Fruit fly (Drosophila melanogaster) whole organism, embryonic: ENCODE measurements around the gene CG42847.
A peak's percentile ranks its signal among the peaks of the same experiment; 100 is the strongest.

Experiments used
- Adf1 ChIP-seq: fragments of 200-800 bp; sonication (Bioruptor generic); IDR thresholded peaks from 2 replicates; pipeline ENCODE4 v1.3.6; 2022; ENCODE audit warnings: missing biosample characterization, missing genetic modification characterization
- B-H1 ChIP-seq: fragments of 200-800 bp; sonication (Bioruptor generic); IDR thresholded peaks from 3 replicates; pipeline ENCODE4 v1.3.6; 2022; ENCODE audit warnings: missing biosample characterization, missing genetic modification characterization
- BEAF-32 ChIP-seq: fragments of 200-800 bp; sonication (Bioruptor generic); optimal IDR thresholded peaks from 3 replicates; lab custom pipeline; 2017; ENCODE audit warnings: missing biosample characterization, missing genetic modification characterization, mild to moderate bottlenecking, moderate library complexity, missing genetic modification reagents
- Blimp-1 ChIP-seq: fragments of 200-800 bp; sonication (Bioruptor generic); optimal IDR thresholded peaks from 3 replicates; lab custom pipeline; 2018; ENCODE audit warnings: missing biosample characterization, missing genetic modification characterization, mild to moderate bottlenecking, moderate library complexity, missing genetic modification reagents
- BtbVII ChIP-seq: fragments of 200-800 bp; sonication (Bioruptor generic); optimal IDR thresholded peaks from 3 replicates; lab custom pipeline; 2017; ENCODE audit warnings: missing biosample characterization, mild to moderate bottlenecking, missing genetic modification characterization
- CG11723 ChIP-seq: fragments of 200-800 bp; sonication (Bioruptor generic); optimal IDR thresholded peaks from 2 replicates; lab custom pipeline; 2017; ENCODE audit warnings: missing biosample characterization, mild to moderate bottlenecking, missing genetic modification characterization
- CG13296 ChIP-seq: fragments of 200-800 bp; sonication (Bioruptor generic); optimal IDR thresholded peaks from 3 replicates; lab custom pipeline; 2018; ENCODE audit warnings: missing biosample characterization, mild to moderate bottlenecking, missing genetic modification characterization
- CG15514 ChIP-seq: fragments of 200-800 bp; sonication (Bioruptor generic); optimal IDR thresholded peaks from 3 replicates; lab custom pipeline; 2017; ENCODE audit warnings: missing biosample characterization, missing genetic modification characterization, mild to moderate bottlenecking, moderate library complexity, missing genetic modification reagents
- CG30020 ChIP-seq: fragments of 200-800 bp; optimal IDR thresholded peaks from 2 replicates; lab custom pipeline; 2019; ENCODE audit warnings: missing biosample characterization, mild to moderate bottlenecking, missing genetic modification characterization, moderate library complexity
- CG34422 ChIP-seq: fragments of 200-800 bp; sonication (Bioruptor generic); IDR thresholded peaks from 3 replicates; pipeline ENCODE4 v1.3.6; 2022; ENCODE audit warnings: missing biosample characterization, missing genetic modification characterization
- CG4424 ChIP-seq: fragments of 200-800 bp; sonication (Bioruptor generic); optimal IDR thresholded peaks from 3 replicates; lab custom pipeline; 2016; ENCODE audit warnings: missing biosample characterization, missing genetic modification characterization
- CG4854 ChIP-seq: fragments of 200-800 bp; sonication (Bioruptor generic); optimal IDR thresholded peaks from 2 replicates; lab custom pipeline; 2016; ENCODE audit warnings: missing biosample characterization, missing genetic modification characterization, inconsistent platforms
- CG8388 ChIP-seq: fragments of 200-800 bp; sonication (Bioruptor generic); optimal IDR thresholded peaks from 2 replicates; lab custom pipeline; 2019; ENCODE audit warnings: missing biosample characterization, mild to moderate bottlenecking, missing genetic modification characterization, moderate library complexity
- D19B ChIP-seq: fragments of 200-800 bp; sonication (Bioruptor generic); optimal IDR thresholded peaks from 2 replicates; lab custom pipeline; 2017; ENCODE audit warnings: missing biosample characterization, mild to moderate bottlenecking, missing genetic modification characterization
- Dek ChIP-seq: fragments of 200-800 bp; sonication (Bioruptor generic); optimal IDR thresholded peaks from 3 replicates; lab custom pipeline; 2019; ENCODE audit warnings: missing biosample characterization, mild to moderate bottlenecking, missing genetic modification characterization, moderate library complexity
- E2f1 ChIP-seq: fragments of 200-800 bp; sonication (Bioruptor generic); IDR thresholded peaks from 2 replicates; pipeline ENCODE4 v1.3.6; 2022; ENCODE audit warnings: missing biosample characterization, missing genetic modification characterization
- Gsc ChIP-seq: fragments of 200-800 bp; sonication (Bioruptor generic); IDR thresholded peaks from 2 replicates; pipeline ENCODE4 v1.3.6; 2022; ENCODE audit warnings: missing biosample characterization, missing genetic modification characterization
- Hmx ChIP-seq: fragments of 200-800 bp; sonication (Bioruptor generic); optimal IDR thresholded peaks from 2 replicates; lab custom pipeline; 2016; ENCODE audit warnings: missing biosample characterization, missing genetic modification characterization
- MBD-R2 ChIP-seq: fragments of 200-800 bp; sonication (Bioruptor generic); IDR thresholded peaks from 2 replicates; pipeline ENCODE4 v1.3.6; 2022; ENCODE audit warnings: missing biosample characterization, missing genetic modification characterization
- MTF-1 ChIP-seq: fragments of 200-800 bp; sonication (Bioruptor generic); optimal IDR thresholded peaks from 2 replicates; lab custom pipeline; 2018; ENCODE audit warnings: missing biosample characterization, mild to moderate bottlenecking, missing genetic modification characterization, borderline replicate concordance
- Nf-YA ChIP-seq: fragments of 200-800 bp; sonication (Bioruptor generic); IDR thresholded peaks from 2 replicates; pipeline ENCODE4 v1.3.6; 2022; ENCODE audit warnings: missing biosample characterization, missing genetic modification characterization
- Sox102F ChIP-seq: fragments of 200-800 bp; sonication (Bioruptor generic); optimal IDR thresholded peaks from 2 replicates; lab custom pipeline; 2018; ENCODE audit warnings: missing biosample characterization, mild to moderate bottlenecking, missing genetic modification characterization, moderate library complexity
- Sry-δ ChIP-seq: fragments of 200-800 bp; sonication (Bioruptor generic); optimal IDR thresholded peaks from 2 replicates; lab custom pipeline; 2016; ENCODE audit warnings: missing biosample characterization, missing genetic modification characterization
- TFAM ChIP-seq: fragments of 200-800 bp; sonication (Bioruptor generic); optimal IDR thresholded peaks from 2 replicates; lab custom pipeline; 2017; ENCODE audit warnings: missing biosample characterization, missing genetic modification characterization, inconsistent platforms
- abd-A ChIP-seq: fragments of 200-800 bp; sonication (Bioruptor generic); optimal IDR thresholded peaks from 3 replicates; lab custom pipeline; 2019; ENCODE audit warnings: missing biosample characterization, mild to moderate bottlenecking, missing genetic modification characterization, moderate library complexity
- amos ChIP-seq: fragments of 200-800 bp; sonication (Bioruptor generic); IDR thresholded peaks from 2 replicates; pipeline ENCODE4 v1.3.6; 2022; ENCODE audit warnings: missing biosample characterization, missing genetic modification characterization; ENCODE audit not compliant: partially characterized antibody
- bcd ChIP-seq: fragments of 200-800 bp; sonication (Bioruptor generic); optimal IDR thresholded peaks from 2 replicates; lab custom pipeline; 2017; ENCODE audit warnings: missing biosample characterization, mild to moderate bottlenecking, missing genetic modification characterization
- chinmo ChIP-seq: fragments of 200-800 bp; sonication (Bioruptor generic); IDR thresholded peaks from 4 replicates; pipeline ENCODE4 v1.3.6; 2022; ENCODE audit warnings: missing biosample characterization, missing genetic modification characterization; ENCODE audit not compliant: partially characterized antibody
- corto ChIP-seq: fragments of 200-800 bp; sonication (Bioruptor generic); optimal IDR thresholded peaks from 2 replicates; lab custom pipeline; 2016; ENCODE audit warnings: missing biosample characterization, mild to moderate bottlenecking, missing genetic modification characterization, moderate library complexity
- dimm ChIP-seq: fragments of 200-800 bp; sonication (Bioruptor generic); IDR thresholded peaks from 2 replicates; pipeline ENCODE4 v1.3.6; 2022; ENCODE audit warnings: missing biosample characterization, missing genetic modification characterization
- disco-r ChIP-seq: fragments of 200-800 bp; sonication (Bioruptor generic); optimal IDR thresholded peaks from 2 replicates; lab custom pipeline; 2016; ENCODE audit warnings: missing biosample characterization, missing genetic modification characterization
- eve ChIP-seq, 2 experiments: fragments of >200 bp; optimal IDR thresholded peaks; 2 replicates each; lab custom pipeline; 2017; ENCODE audit warnings: missing biosample characterization in 2 of 2, missing genetic modification characterization in 2 of 2
- gce ChIP-seq: fragments of 200-800 bp; sonication (Bioruptor generic); IDR thresholded peaks from 3 replicates; pipeline ENCODE4 v1.3.6; 2022; ENCODE audit warnings: missing biosample characterization, missing genetic modification characterization
- gfzf ChIP-seq: fragments of 200-800 bp; sonication (Bioruptor generic); optimal IDR thresholded peaks from 2 replicates; lab custom pipeline; 2016; ENCODE audit warnings: missing biosample characterization, mild to moderate bottlenecking, missing genetic modification characterization, moderate library complexity
- gro ChIP-seq: fragments of 200-800 bp; sonication (Bioruptor generic); optimal IDR thresholded peaks from 2 replicates; lab custom pipeline; 2016; ENCODE audit warnings: missing biosample characterization, missing genetic modification characterization
- gsb ChIP-seq: fragments of 200-800 bp; sonication (Bioruptor generic); IDR thresholded peaks from 2 replicates; pipeline ENCODE4 v1.3.6; 2022; ENCODE audit warnings: missing biosample characterization, missing genetic modification characterization
- gt ChIP-seq: fragments of 200-800 bp; sonication (Bioruptor generic); IDR thresholded peaks from 2 replicates; pipeline ENCODE4 v1.3.6; 2022; ENCODE audit warnings: missing biosample characterization, missing genetic modification characterization
- ham ChIP-seq: fragments of 200-800 bp; sonication (Bioruptor generic); IDR thresholded peaks from 2 replicates; pipeline ENCODE4 v1.3.6; 2022; ENCODE audit warnings: missing biosample characterization, missing genetic modification characterization
- hb ChIP-seq: fragments of 200-800 bp; sonication (Bioruptor generic); IDR thresholded peaks from 3 replicates; pipeline ENCODE4 v1.3.6; 2022; ENCODE audit warnings: missing biosample characterization, missing genetic modification characterization; ENCODE audit not compliant: partially characterized antibody
- hkb ChIP-seq, 2 experiments: fragments of 200-800 bp in 1 of 2; fragments of >200 bp in 1 of 2; sonication (Bioruptor generic) in 1 of 2; IDR thresholded peaks in 1 of 2; optimal IDR thresholded peaks in 1 of 2; 2 replicates each; pipeline versions ENCODE4 v1.3.6 to Lab custom; 2017 to 2022; ENCODE audit warnings: missing biosample characterization in 1 of 2, missing genetic modification characterization in 1 of 2
- pho ChIP-seq: fragments of 200-800 bp; sonication (Bioruptor generic); optimal IDR thresholded peaks from 2 replicates; lab custom pipeline; 2016; ENCODE audit warnings: missing biosample characterization, missing genetic modification characterization
- pnt ChIP-seq: fragments of 200-800 bp; sonication (Bioruptor generic); optimal IDR thresholded peaks from 3 replicates; lab custom pipeline; 2016; ENCODE audit warnings: missing biosample characterization, missing genetic modification characterization
- pzg ChIP-seq: fragments of 200-800 bp; sonication (Bioruptor generic); optimal IDR thresholded peaks from 3 replicates; lab custom pipeline; 2018; ENCODE audit warnings: missing biosample characterization, mild to moderate bottlenecking, missing genetic modification characterization, moderate library complexity
- repo ChIP-seq: fragments of 200-800 bp; sonication (Bioruptor generic); optimal IDR thresholded peaks from 2 replicates; lab custom pipeline; 2016; ENCODE audit warnings: missing biosample characterization, missing genetic modification characterization
- sob ChIP-seq: fragments of 200-800 bp; sonication (Bioruptor generic); IDR thresholded peaks from 2 replicates; pipeline ENCODE4 v1.3.6; 2022; ENCODE audit warnings: missing biosample characterization, missing genetic modification characterization
- ssp ChIP-seq: fragments of 200-800 bp; sonication (Bioruptor generic); IDR thresholded peaks from 2 replicates; pipeline ENCODE4 v1.3.6; 2022; ENCODE audit warnings: missing biosample characterization, missing genetic modification characterization
- unc-4 ChIP-seq: fragments of 200-800 bp; sonication (Bioruptor generic); IDR thresholded peaks from 2 replicates; pipeline ENCODE4 v1.3.6; 2022; ENCODE audit warnings: missing biosample characterization, missing genetic modification characterization; ENCODE audit not compliant: partially characterized antibody
- wor ChIP-seq: fragments of 200-800 bp; sonication (Bioruptor generic); IDR thresholded peaks from 2 replicates; pipeline ENCODE4 v1.3.6; 2022; ENCODE audit warnings: missing biosample characterization, missing genetic modification characterization
- zfh1 ChIP-seq: fragments of 200-800 bp; sonication (Bioruptor generic); IDR thresholded peaks from 3 replicates; pipeline ENCODE4 v1.3.6; 2022; ENCODE audit warnings: missing biosample characterization, missing genetic modification characterization

Gene CG42847

dm6 chr2L:9430992-9431602 lies 3.4 kb downstream of the CG42847 start, which contains the start of the genes FucTB and scat (continued):
- TF ChIP-seq CG8388 (GFP tag; lab: Kevin White, UChicago) (peak; percentile 86), B-H1 (peak; percentile 81; the same call in 2 of the 3 replicates), hb (GFP tag; lab: Robert Waterston, UW) (no peak), E2f1 (peak; percentile 91), gt (peak; percentile 89), CG13296 (peak; percentile 83), pho (GFP tag; lab: Kevin White, UChicago) (peak; percentile 72), repo (GFP tag; lab: Kevin White, UChicago) (no peak), gsb (GFP tag; lab: Robert Waterston, UW) (peak; percentile 73), amos (GFP tag; lab: Robert Waterston, UW) (0 out of 2 replicates have a peak, but pooled peaks have one; percentile 4), gro (GFP tag; lab: Kevin White, UChicago) (peak; percentile 7), CG11723 (peak; percentile 90), wor (GFP tag; lab: Robert Waterston, UW) (peak; percentile 91), BEAF-32 (peak; percentile 28), bcd (GFP tag; lab: Kevin White, UChicago) (peak; percentile 95), CG4424 (peak; percentile 91), pnt (GFP tag; lab: Kevin White, UChicago) (peak; percentile 68), Sry-δ (peak; percentile 6), ssp (peak; percentile 90), Nf-YA (GFP tag; lab: Robert Waterston, UW) (peak; percentile 69; the same call in 1 of the 2 replicates), corto (GFP tag; lab: Kevin White, UChicago) (peak; percentile 39), MBD-R2 (peak; percentile 79), chinmo (no peak), gce (GFP tag; lab: Robert Waterston, UW) (peak; percentile 67; the same call in 1 of the 3 replicates), Hmx (GFP tag; lab: Kevin White, UChicago) (no peak), Sox102F (GFP tag; lab: Kevin White, UChicago) (peak; percentile 95), sob (peak; percentile 94), BtbVII (GFP tag; lab: Kevin White, UChicago) (peak; percentile 77), Blimp-1 (peak; percentile 89), Gsc (GFP tag; lab: Robert Waterston, UW) (peak; percentile 76), Adf1 (peak; percentile 63), ham (GFP tag; lab: Robert Waterston, UW) (no peak), CG15514 (GFP tag; lab: Kevin White, UChicago) (peak; percentile 78), dimm (GFP tag; lab: Robert Waterston, UW) (peak; percentile 81), MTF-1 (GFP tag; lab: Kevin White, UChicago) (peak; percentile 6), CG34422 (GFP tag; lab: Robert Waterston, UW) (peak; percentile 93; the same call in 2 of the 3 replicates), hkb (optimal IDR thresholded peaks at IDR 0.05; lab: Kevin White, UChicago) (no peak), hkb (GFP tag; IDR thresholded peaks at IDR 0.05; lab: Robert Waterston, UW) (peak; percentile 77), Dek (peak; percentile 89), pzg (GFP tag; lab: Kevin White, UChicago) (peak; percentile 22), TFAM (GFP tag; lab: Kevin White, UChicago) (no peak), CG30020 (peak; percentile 88), gfzf (GFP tag; lab: Kevin White, UChicago) (no peak), unc-4 (GFP tag; lab: Robert Waterston, UW) (no peak; the same call in 1 of the 2 replicates), D19B (GFP tag; lab: Kevin White, UChicago) (peak; percentile 80), zfh1 (GFP tag; lab: Robert Waterston, UW) (peak; percentile 88), CG4854 (peak; percentile 47), disco-r (GFP tag; lab: Kevin White, UChicago) (no peak), abd-A (tag; lab: Kevin White, UChicago) (no peak), eve (GFP tag; optimal IDR thresholded peaks at IDR 0.05; lab: Kevin White, UChicago) (no peak)
